Worm (Caenorhabditis elegans) whole organism, L4/young adult: Measurements from ENCODE around the gene lgc-29.

ENCODE experiments used
- dao-5 ChIP-seq: sonication (generic microtip); optimal IDR thresholded peaks from 2 replicates; lab custom pipeline; 2016; ENCODE audit warnings: missing genotype, missing genetic modification characterization, moderate library complexity, missing compliant biosample characterization
- him-1 ChIP-seq: sonication (generic microtip); optimal IDR thresholded peaks from 2 replicates; lab custom pipeline; 2016; ENCODE audit warnings: missing genotype, missing genetic modification reagents, missing genetic modification characterization, missing compliant biosample characterization

DNA sequence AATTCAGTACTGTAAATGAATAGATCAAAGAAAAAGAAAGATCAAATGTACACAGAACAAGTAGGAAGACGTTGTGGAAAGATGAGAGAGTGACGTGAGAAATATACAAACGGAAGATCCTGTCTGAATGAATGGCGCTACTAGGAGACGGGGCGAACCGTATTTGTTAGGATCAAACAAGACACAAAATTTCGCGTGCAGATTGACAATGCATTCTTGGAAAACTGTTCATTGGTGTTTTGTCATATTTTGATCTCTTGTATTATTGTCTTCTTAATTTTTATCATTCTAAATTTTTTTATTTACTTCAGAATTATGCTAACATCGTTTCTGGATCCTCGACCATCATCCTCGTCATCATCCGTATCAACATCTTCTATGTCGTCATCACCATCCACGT lies 44.0 kb upstream of the lgc-29 start, which contains the start of gene nhr-181:
- TF ChIP-seq him-1 (tag; lab: Kevin White, UChicago), result no peak
- no peak for TF ChIP-seq dao-5
